Worm (Caenorhabditis elegans) whole organism, L4 larva: Measurements from ENCODE around the gene daz-1.

Experiments
- Y105C5A.15 ChIP-seq: fragments of 200-800 bp; sonication (Bioruptor generic); IDR thresholded peaks from 2 replicates; pipeline ENCODE4 v1.3.6; 2022; ENCODE audit warnings: missing genetic modification characterization, missing compliant biosample characterization
- ZK546.5 ChIP-seq, 2 experiments: sonication (generic microtip); optimal IDR thresholded peaks; 2 replicates each; lab custom pipeline; 2017; ENCODE audit warnings: missing biosample characterization in 2 of 2, missing genetic modification characterization in 2 of 2
- ceh-28 ChIP-seq: fragments of 150-350 bp; optimal IDR thresholded peaks from 2 replicates; lab custom pipeline; 2014; ENCODE audit warnings: missing biosample characterization, missing genetic modification reagents, missing genetic modification characterization
- ceh-82 ChIP-seq: sonication (generic microtip); optimal IDR thresholded peaks from 2 replicates; lab custom pipeline; 2017; ENCODE audit warnings: missing biosample characterization, missing genetic modification characterization
- ctbp-1 ChIP-seq: fragments of 200-800 bp; sonication (Bioruptor generic); IDR thresholded peaks from 2 replicates; pipeline ENCODE4 v1.3.6; 2022; ENCODE audit warnings: missing genetic modification reagents, missing genetic modification characterization, missing compliant biosample characterization
- daf-12 ChIP-seq: fragments of 150-350 bp; optimal IDR thresholded peaks from 2 replicates; lab custom pipeline; 2014; ENCODE audit warnings: missing biosample characterization, missing genetic modification reagents, missing genetic modification characterization
- daf-19 ChIP-seq: fragments of 200-800 bp; sonication (Bioruptor generic); conservative IDR thresholded peaks from 2 replicates; pipeline ENCODE4 v1.3.6; 2022; ENCODE audit warnings: missing genetic modification characterization, missing compliant biosample characterization
- dmd-8 ChIP-seq: fragments of 200-800 bp; sonication (Bioruptor generic); IDR thresholded peaks from 2 replicates; pipeline ENCODE4 v1.3.6; 2022; ENCODE audit warnings: missing genetic modification characterization, missing compliant biosample characterization
- dpl-1 ChIP-seq: fragments of 150-350 bp; optimal IDR thresholded peaks from 2 replicates; lab custom pipeline; 2014; ENCODE audit warnings: missing biosample characterization, missing genetic modification reagents, missing genetic modification characterization
- egl-43 ChIP-seq: fragments of 200-800 bp; sonication (Bioruptor generic); IDR thresholded peaks from 2 replicates; pipeline ENCODE4 v1.3.6; 2022; ENCODE audit warnings: missing genetic modification reagents, missing genetic modification characterization, missing compliant biosample characterization
- fkh-10 ChIP-seq: fragments of 150-350 bp; optimal IDR thresholded peaks from 2 replicates; lab custom pipeline; 2014; ENCODE audit warnings: missing biosample characterization, missing genetic modification reagents, missing genetic modification characterization
- fos-1 ChIP-seq: fragments of 150-350 bp; optimal IDR thresholded peaks from 2 replicates; lab custom pipeline; 2014; ENCODE audit warnings: missing biosample characterization, missing genetic modification characterization
- hlh-11 ChIP-seq: fragments of 200-800 bp; sonication (Bioruptor generic); optimal IDR thresholded peaks from 2 replicates; lab custom pipeline; 2018; ENCODE audit warnings: mild to moderate bottlenecking, missing genetic modification characterization, missing compliant biosample characterization
- hlh-30 ChIP-seq: sonication (generic microtip); optimal IDR thresholded peaks from 2 replicates; lab custom pipeline; 2017; ENCODE audit warnings: antibody characterized with exemption, mild to moderate bottlenecking, missing genetic modification characterization, missing compliant biosample characterization; ENCODE audit not compliant: insufficient read depth
- hmg-1.1 ChIP-seq: fragments of 200-800 bp; sonication (Bioruptor generic); IDR thresholded peaks from 2 replicates; pipeline ENCODE4 v1.3.6; 2022; ENCODE audit warnings: missing genetic modification reagents, missing genetic modification characterization, missing compliant biosample characterization
- jun-1 ChIP-seq: fragments of 150-350 bp; optimal IDR thresholded peaks from 2 replicates; lab custom pipeline; 2014; ENCODE audit warnings: missing biosample characterization, missing genetic modification reagents, missing genetic modification characterization
- lin-1 ChIP-seq: fragments of 200-800 bp; sonication (Bioruptor generic); IDR thresholded peaks from 2 replicates; pipeline ENCODE4 v1.3.6; 2022; ENCODE audit warnings: missing genetic modification reagents, missing genetic modification characterization, missing compliant biosample characterization
- lin-29 ChIP-seq: fragments of 200-800 bp; sonication (Bioruptor generic); IDR thresholded peaks from 2 replicates; pipeline ENCODE4 v1.3.6; 2022; ENCODE audit warnings: missing genetic modification reagents, missing genetic modification characterization, missing compliant biosample characterization
- lin-38 ChIP-seq: fragments of 200-800 bp; sonication (Bioruptor generic); IDR thresholded peaks from 2 replicates; pipeline ENCODE4 v1.3.6; 2022; ENCODE audit warnings: missing genetic modification reagents, missing genetic modification characterization, missing compliant biosample characterization
- lsy-2 ChIP-seq, 2 experiments: fragments of 150-350 bp in 1 of 2; sonication (generic microtip) in 1 of 2; optimal IDR thresholded peaks; 2 replicates each; lab custom pipeline; 2014 to 2017; ENCODE audit warnings: missing biosample characterization in 2 of 2, missing genetic modification characterization in 2 of 2
- mdt-29 ChIP-seq: fragments of 200-800 bp; sonication (Bioruptor generic); IDR thresholded peaks from 2 replicates; pipeline ENCODE4 v1.3.6; 2022; ENCODE audit warnings: missing genetic modification reagents, missing genetic modification characterization, missing compliant biosample characterization
- mep-1 ChIP-seq: fragments of 150-350 bp; sonication (generic microtip); optimal IDR thresholded peaks from 3 replicates; lab custom pipeline; 2014; ENCODE audit warnings: missing biosample characterization, missing genetic modification characterization
- mxl-3 ChIP-seq: fragments of 200-800 bp; sonication (Bioruptor generic); optimal IDR thresholded peaks from 2 replicates; lab custom pipeline; 2018; ENCODE audit warnings: mild to moderate bottlenecking, missing genetic modification characterization, missing compliant biosample characterization
- nhr-11 ChIP-seq: fragments of 150-350 bp; optimal IDR thresholded peaks from 2 replicates; lab custom pipeline; 2014; ENCODE audit warnings: missing biosample characterization, missing genetic modification characterization
- nhr-111 ChIP-seq: fragments of 200-800 bp; sonication (Bioruptor generic); optimal IDR thresholded peaks from 2 replicates; lab custom pipeline; 2018; ENCODE audit warnings: mild to moderate bottlenecking, missing genetic modification characterization, missing compliant biosample characterization
- nhr-25 ChIP-seq: sonication (generic microtip); optimal IDR thresholded peaks from 2 replicates; lab custom pipeline; 2017; ENCODE audit warnings: missing genetic modification characterization, mild to moderate bottlenecking, missing compliant biosample characterization, antibody characterized with exemption, moderate library complexity, borderline replicate concordance; ENCODE audit not compliant: insufficient read depth
- nhr-28 ChIP-seq: fragments of 150-350 bp; optimal IDR thresholded peaks from 2 replicates; lab custom pipeline; 2014; ENCODE audit warnings: missing biosample characterization, missing genetic modification characterization
- nhr-48 ChIP-seq: sonication (generic microtip); optimal IDR thresholded peaks from 2 replicates; lab custom pipeline; 2016; ENCODE audit warnings: mild to moderate bottlenecking, missing genetic modification characterization, missing compliant biosample characterization
- nhr-76 ChIP-seq: fragments of 150-350 bp; optimal IDR thresholded peaks from 2 replicates; lab custom pipeline; 2014; ENCODE audit warnings: missing biosample characterization, missing genetic modification characterization
- pha-4 ChIP-seq, 2 experiments: fragments of 150-350 bp in 1 of 2; fragments of 200-800 bp in 1 of 2; sonication (Bioruptor generic) in 1 of 2; IDR thresholded peaks in 1 of 2; optimal IDR thresholded peaks in 1 of 2; 2 replicates each; pipeline versions ENCODE4 v1.3.6 to Lab custom; 2014 to 2022; ENCODE audit warnings: missing genetic modification characterization in 2 of 2, missing genetic modification reagents in 2 of 2, missing biosample characterization in 1 of 2, missing compliant biosample characterization in 1 of 2
- php-3 ChIP-seq: fragments of 200-800 bp; sonication (Bioruptor generic); IDR thresholded peaks from 2 replicates; pipeline ENCODE4 v1.3.6; 2022; ENCODE audit warnings: missing genetic modification reagents, missing genetic modification characterization, missing compliant biosample characterization
- rbr-2 ChIP-seq: sonication (generic microtip); optimal IDR thresholded peaks from 2 replicates; lab custom pipeline; 2016; ENCODE audit warnings: missing genotype, missing genetic modification characterization, missing compliant biosample characterization
- snpc-4 ChIP-seq: fragments of 150-350 bp; optimal IDR thresholded peaks from 2 replicates; lab custom pipeline; 2014; ENCODE audit warnings: missing biosample characterization, missing genetic modification characterization
- tag-97 ChIP-seq: fragments of 200-800 bp; sonication (Bioruptor generic); IDR thresholded peaks from 2 replicates; pipeline ENCODE4 v1.3.6; 2022; ENCODE audit warnings: missing genetic modification characterization, missing compliant biosample characterization
- tra-1 ChIP-seq: fragments of 200-800 bp; sonication (Bioruptor generic); IDR thresholded peaks from 2 replicates; pipeline ENCODE4 v1.3.6; 2022; ENCODE audit warnings: missing genetic modification reagents, missing genetic modification characterization, missing compliant biosample characterization
- unc-62 ChIP-seq, 3 experiments: fragments of 150-350 bp in 1 of 3; sonication (generic microtip); optimal IDR thresholded peaks in 2 of 3; peaks in 1 of 3; 1 replicate in 1 of 3; 2 replicates in 2 of 3; lab custom pipeline; 2014 to 2017; ENCODE audit warnings: missing biosample characterization in 3 of 3, missing genetic modification characterization in 3 of 3, missing genetic modification reagents in 3 of 3, missing genotype in 1 of 3
- zfp-3 ChIP-seq: fragments of 200-800 bp; sonication (Bioruptor generic); conservative IDR thresholded peaks from 2 replicates; pipeline ENCODE4 v1.3.6; 2022; ENCODE audit warnings: missing genetic modification reagents, missing genetic modification characterization, missing compliant biosample characterization
- ztf-11 ChIP-seq: fragments of 150-350 bp; optimal IDR thresholded peaks from 2 replicates; lab custom pipeline; 2014; ENCODE audit warnings: missing biosample characterization, missing genetic modification characterization

The daz-1 gene

ce11 chrII:5460911-5461310, 4.8 kb downstream of the daz-1 start (continued):
- TF ChIP-seq ZK546.5 (tag; optimal IDR thresholded peaks at IDR 0.05; lab: Kevin White, UChicago) (no peak), pha-4 (GFP tag; IDR thresholded peaks at IDR 0.05; lab: Robert Waterston, UW) (no peak), pha-4 (tag; optimal IDR thresholded peaks at IDR 0.05; lab: Kevin White, UChicago) (peak; percentile 20), nhr-25 (no peak), Y105C5A.15 (GFP tag; lab: Robert Waterston, UW) (no peak), ceh-28 (tag; lab: Kevin White, UChicago) (no peak), jun-1 (tag; lab: Kevin White, UChicago) (no peak), tra-1 (GFP tag; lab: Robert Waterston, UW) (no peak), nhr-76 (tag; lab: Kevin White, UChicago) (no peak), hlh-11 (tag; lab: Kevin White, UChicago) (peak; percentile 64), ceh-82 (tag; lab: Kevin White, UChicago) (no peak), fkh-10 (GFP tag; lab: Kevin White, UChicago) (no peak), lin-1 (GFP tag; lab: Robert Waterston, UW) (no peak), ctbp-1 (no peak), ztf-11 (tag; lab: Kevin White, UChicago) (no peak), lin-38 (no peak), hlh-30 (tag; lab: Kevin White, UChicago) (peak; percentile 14), daf-19 (no peak), dmd-8 (no peak), snpc-4 (no peak), egl-43 (GFP tag; lab: Robert Waterston, UW) (no peak), mdt-29 (GFP tag; lab: Robert Waterston, UW) (no peak), rbr-2 (tag; lab: Kevin White, UChicago) (no peak), lin-29 (GFP tag; lab: Robert Waterston, UW) (no peak), zfp-3 (GFP tag; lab: Robert Waterston, UW) (no peak), mxl-3 (GFP tag; lab: Kevin White, UChicago) (no peak), nhr-48 (no peak)
- TF ChIP-seq, all 104 proteins: peak for 11

- peak in 1 of 2 experiments; percentile 10 for TF ChIP-seq lsy-2 (tag; optimal IDR thresholded peaks at IDR 0.05; lab: Kevin White, UChicago)
- 0 out of 2 replicates have a peak, but pooled peaks have one; percentile 32 for TF ChIP-seq hmg-1.1
- peak; percentile 13 for TF ChIP-seq mep-1 (tag; lab: Kevin White, UChicago)
- peak in 1 of 2 experiments; percentile 56 for TF ChIP-seq unc-62 (GFP tag; optimal IDR thresholded peaks at IDR 0.05 in 1 of 2; lab: Kevin White, UChicago)
- TF ChIP-seq unc-62 (tag; optimal IDR thresholded peaks at IDR 0.05; lab: Kevin White, UChicago): no peak
- no peak for TF ChIP-seq tag-97
- TF ChIP-seq fos-1 (tag; lab: Kevin White, UChicago): no peak
- no peak for TF ChIP-seq dpl-1 (GFP tag; lab: Kevin White, UChicago)
- peak; percentile 10 for TF ChIP-seq hlh-30 (tag; lab: Kevin White, UChicago)
- TF ChIP-seq nhr-28 (tag; lab: Kevin White, UChicago): peak; percentile 48
- peak; percentile 40 for TF ChIP-seq hlh-11 (tag; lab: Kevin White, UChicago)
- peak; percentile 21 for TF ChIP-seq nhr-11 (tag; lab: Kevin White, UChicago)
These were observed 7.7 kb downstream of the daz-1 start for ce11 chrII:5463692-5464300.

ce11 chrII:5465729-5466408, 9.8 kb downstream of the daz-1 start, which contains the start of gene clr-1:
TSS of gene clr-1 (plus strand) at chrII:5466358.
- no peak for TF ChIP-seq daf-12 (tag; lab: Kevin White, UChicago)
- no peak for TF ChIP-seq ztf-11 (tag; lab: Kevin White, UChicago)
- no peak for TF ChIP-seq dpl-1 (GFP tag; lab: Kevin White, UChicago)
- TF ChIP-seq daf-19: 0 out of 2 replicates have a peak, but pooled peaks have one; percentile 36
- no peak for TF ChIP-seq ZK546.5 (tag; optimal IDR thresholded peaks at IDR 0.05; lab: Kevin White, UChicago)
- TF ChIP-seq nhr-111: no peak
- peak; percentile 33; the same call in 1 of the 2 replicates for TF ChIP-seq lin-38
- 0 out of 2 replicates have a peak, but pooled peaks have one; percentile 32 for TF ChIP-seq php-3 (GFP tag; lab: Robert Waterston, UW)
- TF ChIP-seq unc-62 (GFP tag; optimal IDR thresholded peaks at IDR 0.05 in 1 of 2; lab: Kevin White, UChicago): peak in 1 of 2 experiments; percentile 29
- TF ChIP-seq unc-62 (tag; optimal IDR thresholded peaks at IDR 0.05; lab: Kevin White, UChicago): no peak
